Worm (Caenorhabditis elegans): ENCODE measurements around the gene C37H5.5.
A peak's percentile ranks its signal among the peaks of the same experiment; 100 is the strongest.

The C37H5.5 gene

DNA sequence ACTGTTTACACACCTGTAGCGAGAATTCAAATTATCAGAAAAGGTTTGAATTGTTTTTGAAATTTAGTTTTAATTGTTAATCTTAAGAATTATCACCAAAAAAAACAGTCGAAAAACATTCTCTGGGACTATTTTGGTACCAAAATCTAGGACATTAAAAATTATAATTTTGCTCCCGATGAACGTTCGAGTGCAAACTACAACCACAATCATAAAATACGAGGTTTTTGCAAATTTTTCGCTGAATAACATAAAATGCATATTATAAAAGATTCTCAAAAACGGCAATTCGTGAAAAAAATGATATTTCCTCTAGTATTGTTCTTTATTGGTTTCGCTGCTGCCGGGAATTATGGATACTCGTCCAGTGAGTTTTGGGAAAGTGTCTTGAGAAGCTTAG lies 36.8 kb upstream of the C37H5.5 start, which contains the start of gene R02F11.12:
TSS of gene R02F11.12 (plus strand) at position 301 of the 400 bp plus-strand sequence.
- TF ChIP-seq blmp-1 (tag; optimal IDR thresholded peaks at IDR 0.05; ENCODE audit: insufficient read depth), result no peak

DNA sequence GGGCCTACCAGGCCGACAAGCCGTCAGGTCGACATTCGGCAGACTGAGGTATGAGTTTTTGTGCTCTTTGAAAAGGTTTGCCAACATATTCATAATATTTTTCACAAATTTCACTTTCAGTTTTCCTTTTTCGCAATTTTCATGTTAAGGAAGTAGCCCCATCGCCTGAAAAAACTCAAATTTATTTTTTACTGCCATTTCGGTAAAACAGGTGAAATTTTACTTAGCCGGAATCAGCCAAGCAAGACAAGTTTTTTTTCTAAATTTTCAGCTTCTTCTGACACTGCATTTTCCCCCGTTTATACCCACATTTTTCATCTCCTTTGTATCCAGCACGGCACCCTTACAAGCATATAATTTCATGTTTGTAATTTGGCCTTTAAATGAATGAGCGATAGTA lies 35.6 kb upstream of the C37H5.5 start, which contains the start of gene R02F11.11:
TSS of gene R02F11.11 (plus strand) at position 301 of the 400 bp plus-strand sequence.
- TF ChIP-seq nhr-6 (tag; optimal IDR thresholded peaks at IDR 0.05) (no peak), nhr-129 (tag; optimal IDR thresholded peaks at IDR 0.05) (no peak), fos-1 (tag; optimal IDR thresholded peaks at IDR 0.05) (no peak), ceh-16 (tag; optimal IDR thresholded peaks at IDR 0.05) (no peak), lsy-2 (tag; optimal IDR thresholded peaks at IDR 0.05) (no peak), nhr-77 (tag; optimal IDR thresholded peaks at IDR 0.05) (no peak), ztf-1 (GFP tag; conservative IDR thresholded peaks at IDR 0.05) (no peak), elt-3 (tag; optimal IDR thresholded peaks at IDR 0.05) (no peak), C34F6.9 (tag; optimal IDR thresholded peaks at IDR 0.05) (no peak), lin-11 (tag; optimal IDR thresholded peaks at IDR 0.05) (no peak), mab-5 (tag; optimal IDR thresholded peaks at IDR 0.05) (no peak), blmp-1 (tag; optimal IDR thresholded peaks at IDR 0.05; ENCODE audit: insufficient read depth) (no peak), unc-55 (GFP tag; optimal IDR thresholded peaks at IDR 0.05) (no peak), mdl-1 (tag; optimal IDR thresholded peaks at IDR 0.05) (no peak), sem-4 (tag; optimal IDR thresholded peaks at IDR 0.05) (no peak), R02D3.7 (tag; optimal IDR thresholded peaks at IDR 0.05) (no peak), egl-27 (tag; optimal IDR thresholded peaks at IDR 0.05) (no peak), crh-2 (tag; optimal IDR thresholded peaks at IDR 0.05) (no peak)

DNA sequence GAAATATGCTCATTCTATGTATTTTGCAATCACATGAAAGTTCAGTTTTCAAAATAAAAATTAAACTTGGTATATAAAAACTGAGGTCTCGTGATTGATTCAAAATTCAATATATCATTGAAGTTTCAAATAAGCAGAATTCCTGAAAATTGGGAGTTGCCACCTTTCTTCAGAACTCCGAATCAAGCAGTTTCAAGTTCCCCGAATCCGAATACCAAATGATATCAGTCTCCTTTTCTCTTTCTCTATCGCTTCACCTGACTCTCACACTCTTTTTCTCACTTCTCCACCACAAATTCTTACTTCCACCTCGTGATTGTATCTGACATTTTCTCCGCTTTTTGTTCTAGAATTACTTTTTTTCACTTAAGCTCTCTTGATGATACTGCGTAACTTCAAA lies 32.9 kb upstream of the C37H5.5 start, which contains the start of gene R02F11.2:
TSS of gene R02F11.2 (plus strand) at position 292 of the 400 bp plus-strand sequence.
- no peak for TF ChIP-seq lsy-2 (tag; optimal IDR thresholded peaks at IDR 0.05)
- no peak for TF ChIP-seq mbf-1 (tag; optimal IDR thresholded peaks at IDR 0.05)
- TF ChIP-seq C34F6.9 (tag; optimal IDR thresholded peaks at IDR 0.05), result peak; percentile 14
- TF ChIP-seq mdl-1 (tag; optimal IDR thresholded peaks at IDR 0.05), result no peak
- no peak for TF ChIP-seq aly-2 (tag; optimal IDR thresholded peaks at IDR 0.05)
- peak; percentile 36 for TF ChIP-seq nhr-21 (tag; optimal IDR thresholded peaks at IDR 0.05)
- peak; percentile 43 for TF ChIP-seq ztf-4 (tag; optimal IDR thresholded peaks at IDR 0.05)

DNA sequence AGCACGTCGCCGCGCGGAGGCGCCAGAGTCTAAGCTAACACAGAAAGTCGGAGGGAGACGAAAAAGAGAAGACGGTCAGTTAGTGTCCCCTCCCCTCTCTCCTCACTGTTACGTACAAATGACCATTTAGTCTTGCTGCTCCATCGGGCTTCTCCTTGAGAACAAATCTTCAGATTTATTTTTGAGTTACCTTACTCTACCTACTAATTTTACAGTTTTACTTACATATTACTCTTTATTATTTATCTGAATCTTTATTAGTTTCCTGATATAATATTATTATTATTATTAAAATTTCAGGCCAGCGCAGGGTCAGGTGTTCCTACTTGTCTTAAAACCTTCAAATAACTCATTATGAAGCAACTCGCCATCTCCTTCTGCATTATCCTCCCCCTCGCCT lies 26.4 kb upstream of the C37H5.5 start, which contains the start of gene R02F11.1:
TSS of gene R02F11.1 (plus strand) at position 301 of the 400 bp plus-strand sequence.
- TF ChIP-seq nhr-11 (tag; optimal IDR thresholded peaks at IDR 0.05), result no peak
- no peak for TF ChIP-seq fos-1 (tag; optimal IDR thresholded peaks at IDR 0.05)
- TF ChIP-seq nhr-6 (tag; optimal IDR thresholded peaks at IDR 0.05), result no peak
- TF ChIP-seq skn-1 (tag; optimal IDR thresholded peaks at IDR 0.05), result no peak
- TF ChIP-seq crh-2 (tag; optimal IDR thresholded peaks at IDR 0.05), result no peak
- no peak for TF ChIP-seq lsy-2 (tag; optimal IDR thresholded peaks at IDR 0.05)
- no peak for TF ChIP-seq R02D3.7 (tag; optimal IDR thresholded peaks at IDR 0.05)
- no peak for TF ChIP-seq elt-3 (tag; optimal IDR thresholded peaks at IDR 0.05)
- TF ChIP-seq nhr-10 (tag; optimal IDR thresholded peaks at IDR 0.05), result no peak
- no peak for TF ChIP-seq alr-1 (tag; optimal IDR thresholded peaks at IDR 0.05)
- TF ChIP-seq ama-1 (optimal IDR thresholded peaks at IDR 0.05), result no peak
- TF ChIP-seq lin-11 (tag; optimal IDR thresholded peaks at IDR 0.05), result no peak
- TF ChIP-seq ztf-4 (tag; optimal IDR thresholded peaks at IDR 0.05), result no peak

DNA sequence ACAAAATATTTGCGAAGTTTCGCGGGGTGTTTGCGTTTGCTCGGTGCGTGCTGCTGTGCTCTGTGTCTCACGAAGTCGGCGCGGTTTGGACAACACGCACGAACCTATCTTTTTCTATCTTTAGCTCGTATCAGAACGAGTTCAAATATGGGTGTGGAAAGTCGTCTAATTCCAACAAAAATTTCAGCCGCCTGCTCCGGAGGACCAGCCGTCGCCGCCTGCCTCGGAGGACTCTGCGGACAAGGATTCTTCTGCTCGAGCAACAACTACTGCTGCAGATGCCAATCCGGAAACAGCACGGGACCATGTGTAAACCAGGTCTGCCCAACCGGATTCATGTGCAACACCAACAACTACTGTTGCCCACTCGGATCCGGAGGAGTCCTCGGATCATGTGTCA lies 25.2 kb upstream of the C37H5.5 start:
- TF ChIP-seq nhr-23 (tag; optimal IDR thresholded peaks at IDR 0.05), result no peak
- TF ChIP-seq sma-9 (GFP tag; optimal IDR thresholded peaks at IDR 0.05), result no peak
- no peak for TF ChIP-seq sma-9 (tag; optimal IDR thresholded peaks at IDR 0.05)

DNA sequence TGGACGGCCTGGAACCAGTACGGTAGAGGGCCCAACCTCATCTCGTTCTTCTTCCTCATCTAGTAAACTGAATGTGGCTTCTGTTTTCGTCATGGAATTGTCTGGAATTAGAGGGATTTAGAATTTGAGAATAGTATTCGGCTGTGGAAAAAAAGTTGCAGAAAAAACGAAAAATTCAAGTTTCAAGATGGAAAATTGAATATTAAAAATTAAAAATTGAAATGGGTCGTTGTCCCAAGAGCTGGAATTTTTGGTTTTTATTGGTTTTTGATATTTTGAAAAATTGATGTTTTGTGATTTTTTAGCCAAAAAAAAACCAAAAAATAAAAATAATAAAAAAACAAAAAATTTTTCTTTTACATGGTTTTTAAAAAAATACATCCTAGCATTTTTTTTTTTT lies 21.3 kb upstream of the C37H5.5 start, which contains the start of gene R02F11.3:
TSS of gene R02F11.3 (minus strand) at position 101 of the 400 bp plus-strand sequence.
- no peak for TF ChIP-seq fos-1 (tag; optimal IDR thresholded peaks at IDR 0.05)
- TF ChIP-seq nhr-77 (tag; optimal IDR thresholded peaks at IDR 0.05), result no peak
- no peak for TF ChIP-seq mbf-1 (tag; optimal IDR thresholded peaks at IDR 0.05)

DNA sequence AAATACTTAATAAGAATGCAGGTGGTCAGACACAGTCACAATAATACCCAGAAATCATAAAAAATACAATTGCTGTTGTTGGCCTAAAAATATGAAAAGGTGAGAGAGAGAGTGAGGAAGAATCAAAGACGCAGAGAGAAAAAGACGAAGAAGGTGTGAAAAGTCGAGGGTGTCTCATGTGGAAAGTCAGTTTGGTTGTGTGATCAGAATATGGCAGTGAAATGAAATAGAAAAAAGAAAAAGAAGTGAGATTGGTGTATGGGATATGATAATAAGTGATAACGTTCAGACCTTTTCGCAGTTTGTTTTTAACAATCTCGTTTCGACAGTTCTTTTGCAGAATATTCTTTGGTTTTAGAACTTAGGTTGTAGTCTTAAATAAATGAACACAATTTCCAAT lies 20.3 kb upstream of the C37H5.5 start:
- TF ChIP-seq egl-27 (tag; optimal IDR thresholded peaks at IDR 0.05) (no peak), lsy-2 (tag; optimal IDR thresholded peaks at IDR 0.05) (no peak), ztf-4 (tag; optimal IDR thresholded peaks at IDR 0.05) (peak; percentile 22), aly-2 (tag; optimal IDR thresholded peaks at IDR 0.05) (no peak), Y55F3AM.14 (GFP tag; optimal IDR thresholded peaks at IDR 0.05) (no peak), unc-39 (tag; optimal IDR thresholded peaks at IDR 0.05) (no peak), nhr-11 (tag; optimal IDR thresholded peaks at IDR 0.05) (no peak), sma-9 (GFP tag; optimal IDR thresholded peaks at IDR 0.05) (no peak), sma-9 (tag; optimal IDR thresholded peaks at IDR 0.05) (no peak), ztf-11 (tag; optimal IDR thresholded peaks at IDR 0.05) (no peak), alr-1 (tag; optimal IDR thresholded peaks at IDR 0.05) (no peak), ama-1 (optimal IDR thresholded peaks at IDR 0.05) (no peak), ZK546.5 (tag; optimal IDR thresholded peaks at IDR 0.05) (no peak), lin-39 (tag; optimal IDR thresholded peaks at IDR 0.05) (no peak), elt-1 (tag; optimal IDR thresholded peaks at IDR 0.05) (no peak), blmp-1 (tag; optimal IDR thresholded peaks at IDR 0.05; ENCODE audit: insufficient read depth) (peak; percentile 1), snpc-4 (tag; optimal IDR thresholded peaks at IDR 0.05) (no peak)

Measured in whole organism, L2 larva.